Fruit fly (Drosophila melanogaster) whole organism, prepupa: ENCODE measurements around the gene NijB.
A peak's percentile ranks its signal among the peaks of the same experiment; 100 is the strongest.

ENCODE experiments used
- CG10631 ChIP-seq: fragments of 200-800 bp; sonication (Bioruptor generic); optimal IDR thresholded peaks from 2 replicates; lab custom pipeline; 2016; ENCODE audit warnings: missing biosample characterization, missing genetic modification characterization
- CG11294 ChIP-seq: fragments of 200-800 bp; sonication (Bioruptor generic); IDR thresholded peaks from 2 replicates; pipeline ENCODE4 v1.3.6; 2022; ENCODE audit warnings: missing biosample characterization, missing genetic modification characterization
- CG11762 ChIP-seq: fragments of 200-800 bp; sonication (Bioruptor generic); optimal IDR thresholded peaks from 3 replicates; lab custom pipeline; 2016; ENCODE audit warnings: missing biosample characterization, missing genetic modification characterization; ENCODE audit not compliant: insufficient read depth
- CG11902 ChIP-seq: fragments of 200-800 bp; sonication (Bioruptor generic); optimal IDR thresholded peaks from 3 replicates; lab custom pipeline; 2016; ENCODE audit warnings: missing biosample characterization, missing genetic modification characterization
- CG1621 ChIP-seq: fragments of 200-800 bp; sonication (Bioruptor generic); optimal IDR thresholded peaks from 3 replicates; lab custom pipeline; 2018; ENCODE audit warnings: missing biosample characterization, mild to moderate bottlenecking, missing genetic modification characterization
- CG16779 ChIP-seq: fragments of 200-800 bp; sonication (Bioruptor generic); optimal IDR thresholded peaks from 3 replicates; lab custom pipeline; 2017; ENCODE audit warnings: missing biosample characterization, mild to moderate bottlenecking, missing genetic modification characterization
- CG3032 ChIP-seq: fragments of 200-800 bp; optimal IDR thresholded peaks from 2 replicates; lab custom pipeline; 2019; ENCODE audit warnings: missing biosample characterization, mild to moderate bottlenecking, missing genetic modification characterization, moderate library complexity
- CG31627 ChIP-seq: fragments of 200-800 bp; sonication (Bioruptor generic); optimal IDR thresholded peaks from 3 replicates; lab custom pipeline; 2016; ENCODE audit warnings: missing biosample characterization, missing genetic modification characterization
- CG32006 ChIP-seq: fragments of 200-800 bp; sonication (Bioruptor generic); optimal IDR thresholded peaks from 3 replicates; lab custom pipeline; 2017; ENCODE audit warnings: missing biosample characterization, mild to moderate bottlenecking, missing genetic modification characterization
- CG34406 ChIP-seq: fragments of 200-800 bp; sonication (Bioruptor generic); optimal IDR thresholded peaks from 3 replicates; lab custom pipeline; 2016; ENCODE audit warnings: missing biosample characterization, missing genetic modification characterization
- CG3919 ChIP-seq: fragments of 200-800 bp; sonication (Bioruptor generic); optimal IDR thresholded peaks from 3 replicates; lab custom pipeline; 2016; ENCODE audit warnings: missing biosample characterization, missing genetic modification characterization
- CG6163 ChIP-seq: fragments of 200-800 bp; sonication (Bioruptor generic); IDR thresholded peaks from 3 replicates; pipeline ENCODE4 v1.3.6; 2022; ENCODE audit warnings: missing biosample characterization, missing genetic modification characterization
- CG6792 ChIP-seq: fragments of 200-800 bp; sonication (Bioruptor generic); optimal IDR thresholded peaks from 3 replicates; lab custom pipeline; 2016; ENCODE audit warnings: missing biosample characterization, missing genetic modification characterization
- CG6808 ChIP-seq: fragments of 200-800 bp; sonication (Bioruptor generic); optimal IDR thresholded peaks from 3 replicates; lab custom pipeline; 2017; ENCODE audit warnings: missing biosample characterization, missing genetic modification characterization, mild to moderate bottlenecking, moderate library complexity, missing genetic modification reagents
- CG7368 ChIP-seq: fragments of 200-800 bp; sonication (Bioruptor generic); optimal IDR thresholded peaks from 3 replicates; lab custom pipeline; 2016; ENCODE audit warnings: missing biosample characterization, missing genetic modification characterization
- CG8119 ChIP-seq: fragments of 200-800 bp; sonication (Bioruptor generic); IDR thresholded peaks from 3 replicates; pipeline ENCODE4 v1.3.6; 2022; ENCODE audit warnings: missing biosample characterization, missing genetic modification characterization
- CG8319 ChIP-seq: fragments of 200-800 bp; sonication (Bioruptor generic); optimal IDR thresholded peaks from 3 replicates; lab custom pipeline; 2016; ENCODE audit warnings: missing biosample characterization, missing genetic modification characterization
- CG8632 ChIP-seq: fragments of 200-800 bp; sonication (Bioruptor generic); optimal IDR thresholded peaks from 3 replicates; lab custom pipeline; 2016; ENCODE audit warnings: missing biosample characterization, missing genetic modification characterization
- CG9139 ChIP-seq: fragments of 200-800 bp; sonication (Bioruptor generic); optimal IDR thresholded peaks from 3 replicates; lab custom pipeline; 2017; ENCODE audit warnings: missing biosample characterization, mild to moderate bottlenecking, missing genetic modification characterization
- Eip75B ChIP-seq: fragments of 200-800 bp; sonication (Bioruptor generic); optimal IDR thresholded peaks from 3 replicates; lab custom pipeline; 2016; ENCODE audit warnings: missing biosample characterization, missing genetic modification characterization
- Eip93F ChIP-seq: fragments of 200-800 bp; sonication (Bioruptor generic); optimal IDR thresholded peaks from 2 replicates; lab custom pipeline; 2016; ENCODE audit warnings: missing biosample characterization, mild to moderate bottlenecking, missing genetic modification characterization
- Ets21C ChIP-seq: fragments of 200-800 bp; sonication (Bioruptor generic); optimal IDR thresholded peaks from 3 replicates; lab custom pipeline; 2016; ENCODE audit warnings: missing biosample characterization, missing genetic modification characterization
- Ets96B ChIP-seq: fragments of 200-800 bp; optimal IDR thresholded peaks from 2 replicates; lab custom pipeline; 2019; ENCODE audit warnings: missing biosample characterization, mild to moderate bottlenecking, missing genetic modification characterization, moderate library complexity
- Gug ChIP-seq: fragments of 200-800 bp; sonication (Bioruptor generic); IDR thresholded peaks from 2 replicates; pipeline ENCODE4 v1.3.6; 2022; ENCODE audit warnings: missing biosample characterization, missing genetic modification characterization
- Hr38 ChIP-seq: sonication (Bioruptor generic); optimal IDR thresholded peaks from 2 replicates; lab custom pipeline; 2016; ENCODE audit warnings: missing biosample characterization, missing genetic modification characterization
- Hr39 ChIP-seq: fragments of 200-800 bp; sonication (Bioruptor generic); optimal IDR thresholded peaks from 2 replicates; lab custom pipeline; 2016; ENCODE audit warnings: missing biosample characterization, missing genetic modification characterization
- Hr4 ChIP-seq: fragments of 200-800 bp; sonication (Bioruptor generic); optimal IDR thresholded peaks from 3 replicates; lab custom pipeline; 2016; ENCODE audit warnings: missing biosample characterization, missing genetic modification characterization
- Lpt ChIP-seq: fragments of 200-800 bp; sonication (Bioruptor generic); optimal IDR thresholded peaks from 3 replicates; lab custom pipeline; 2016; ENCODE audit warnings: missing biosample characterization, missing genetic modification characterization
- Met ChIP-seq: fragments of 200-800 bp; sonication (Bioruptor generic); optimal IDR thresholded peaks from 3 replicates; lab custom pipeline; 2016; ENCODE audit warnings: missing biosample characterization, missing genetic modification characterization
- OdsH ChIP-seq: fragments of 200-800 bp; sonication (Bioruptor generic); optimal IDR thresholded peaks from 3 replicates; lab custom pipeline; 2016; ENCODE audit warnings: missing biosample characterization, missing genetic modification characterization
- Sox102F ChIP-seq: fragments of 200-800 bp; sonication (Bioruptor generic); optimal IDR thresholded peaks from 2 replicates; lab custom pipeline; 2016; ENCODE audit warnings: missing biosample characterization, mild to moderate bottlenecking, missing genetic modification characterization
- Sox14 ChIP-seq: fragments of 200-800 bp; sonication (Bioruptor generic); optimal IDR thresholded peaks from 3 replicates; lab custom pipeline; 2016; ENCODE audit warnings: missing biosample characterization, missing genetic modification characterization
- Sox15 ChIP-seq: fragments of 200-800 bp; sonication (Bioruptor generic); optimal IDR thresholded peaks from 3 replicates; lab custom pipeline; 2016; ENCODE audit warnings: missing biosample characterization, missing genetic modification characterization
- acj6 ChIP-seq: fragments of 200-800 bp; sonication (Bioruptor generic); optimal IDR thresholded peaks from 3 replicates; lab custom pipeline; 2016; ENCODE audit warnings: missing biosample characterization, missing genetic modification characterization
- cyc ChIP-seq: fragments of 200-800 bp; sonication (Bioruptor generic); optimal IDR thresholded peaks from 3 replicates; lab custom pipeline; 2016; ENCODE audit warnings: missing biosample characterization, missing genetic modification characterization
- dac ChIP-seq: fragments of 200-800 bp; sonication (Bioruptor generic); optimal IDR thresholded peaks from 2 replicates; lab custom pipeline; 2017; ENCODE audit warnings: missing biosample characterization, mild to moderate bottlenecking, missing genetic modification characterization
- eg ChIP-seq: fragments of 200-800 bp; sonication (Bioruptor generic); IDR thresholded peaks from 3 replicates; pipeline ENCODE4 v1.3.6; 2022; ENCODE audit warnings: missing biosample characterization, missing genetic modification characterization
- fd85E ChIP-seq: fragments of 200-800 bp; sonication (Bioruptor generic); optimal IDR thresholded peaks from 3 replicates; lab custom pipeline; 2016; ENCODE audit warnings: missing biosample characterization, missing genetic modification characterization
- fkh ChIP-seq: fragments of 200-800 bp; sonication (Bioruptor generic); optimal IDR thresholded peaks from 3 replicates; lab custom pipeline; 2017; ENCODE audit warnings: missing biosample characterization, mild to moderate bottlenecking, missing genetic modification characterization, moderate library complexity
- salr ChIP-seq, 2 experiments: fragments of 200-800 bp; sonication (Bioruptor generic); optimal IDR thresholded peaks; 3 replicates each; lab custom pipeline; 2016 to 2018; ENCODE audit warnings: missing biosample characterization in 2 of 2, missing genetic modification characterization in 2 of 2, mild to moderate bottlenecking in 1 of 2
- spab ChIP-seq: fragments of 200-800 bp; sonication (Bioruptor generic); optimal IDR thresholded peaks from 2 replicates; lab custom pipeline; 2017; ENCODE audit warnings: missing biosample characterization, mild to moderate bottlenecking, missing genetic modification characterization, missing genetic modification reagents
- ss ChIP-seq, 2 experiments: fragments of 200-800 bp; sonication (Bioruptor generic); optimal IDR thresholded peaks; 2 replicates in 1 of 2; 3 replicates in 1 of 2; lab custom pipeline; 2017 to 2018; ENCODE audit warnings: mild to moderate bottlenecking in 2 of 2, missing biosample characterization in 2 of 2, missing genetic modification characterization in 2 of 2, moderate library complexity in 1 of 2
- svp ChIP-seq: fragments of 200-800 bp; sonication (Bioruptor generic); peaks from one replicate; lab custom pipeline; 2016; ENCODE audit warnings: missing biosample characterization, missing genetic modification characterization
- topi ChIP-seq: fragments of 200-800 bp; sonication (Bioruptor generic); optimal IDR thresholded peaks from 3 replicates; lab custom pipeline; 2016; ENCODE audit warnings: missing biosample characterization, missing genetic modification characterization
- vri ChIP-seq: fragments of 200-800 bp; sonication (Bioruptor generic); optimal IDR thresholded peaks from 3 replicates; lab custom pipeline; 2016; ENCODE audit warnings: missing biosample characterization, mild to moderate bottlenecking, missing genetic modification characterization

NijB gene

dm6 chr3L:18889222-18889866 is 2.8 kb upstream of the NijB start (continued):
- TF ChIP-seq fkh (GFP tag; lab: Kevin White, UChicago) (no peak), Sox14 (GFP tag; lab: Kevin White, UChicago) (peak; percentile 10), cyc (GFP tag; lab: Kevin White, UChicago) (no peak), CG11902 (GFP tag; lab: Kevin White, UChicago) (no peak), CG3919 (GFP tag; lab: Kevin White, UChicago) (no peak), CG34406 (no peak), CG32006 (GFP tag; lab: Kevin White, UChicago) (peak; percentile 7), Met (GFP tag; lab: Kevin White, UChicago) (peak; percentile 48), Gug (GFP tag; lab: Robert Waterston, UW) (0 out of 2 replicates have a peak, but pooled peaks have one; percentile 27)

dm6 chr3L:18890283-18891175 is 1.7 kb upstream of the NijB start, which contains the start of gene CG3961:
Gene CG3961, minus strand, starts transcription at chr3L:18890483.
- TF ChIP-seq Sox102F (GFP tag; lab: Kevin White, UChicago) (peak; percentile 97), spab (peak; percentile 99), fd85E (GFP tag; lab: Kevin White, UChicago) (peak; percentile 91), CG7368 (peak; percentile 97), Hr39 (GFP tag; lab: Kevin White, UChicago) (peak; percentile 94), Sox14 (GFP tag; lab: Kevin White, UChicago) (peak; percentile 97), OdsH (GFP tag; lab: Kevin White, UChicago) (peak; percentile 99), Gug (GFP tag; lab: Robert Waterston, UW) (peak; percentile 94), ss (GFP tag; optimal IDR thresholded peaks at IDR 0.05; lab: Kevin White, UChicago) (peak; percentile 99), vri (GFP tag; lab: Kevin White, UChicago) (peak; percentile 89), Hr38 (no peak), svp (GFP tag; lab: Kevin White, UChicago) (peak; percentile 98), Met (GFP tag; lab: Kevin White, UChicago) (peak; percentile 98), Sox15 (GFP tag; lab: Kevin White, UChicago) (peak; percentile 98), Ets21C (GFP tag; lab: Kevin White, UChicago) (peak; percentile 91), CG6163 (GFP tag; lab: Robert Waterston, UW) (peak; percentile 89), Eip93F (peak; percentile 89), CG11294 (GFP tag; lab: Robert Waterston, UW) (peak; percentile 92; the same call in 1 of the 2 replicates), cyc (GFP tag; lab: Kevin White, UChicago) (peak; percentile 96), eg (GFP tag; lab: Robert Waterston, UW) (peak; percentile 89), CG8319 (GFP tag; lab: Kevin White, UChicago) (peak; percentile 96), CG32006 (GFP tag; lab: Kevin White, UChicago) (peak; percentile 100), CG8119 (GFP tag; lab: Robert Waterston, UW) (peak; percentile 99), CG9139 (GFP tag; lab: Kevin White, UChicago) (peak; percentile 98), CG3032 (tag; lab: Kevin White, UChicago) (peak; percentile 99), CG10631 (GFP tag; lab: Kevin White, UChicago) (peak; percentile 99), CG11762 (GFP tag; lab: Kevin White, UChicago) (peak; percentile 98), topi (GFP tag; lab: Kevin White, UChicago) (peak; percentile 98), CG6808 (peak; percentile 99), acj6 (GFP tag; lab: Kevin White, UChicago) (peak; percentile 99), CG1621 (tag; lab: Kevin White, UChicago) (peak; percentile 94), Eip75B (peak; percentile 98), CG11902 (GFP tag; lab: Kevin White, UChicago) (peak; percentile 93), fkh (GFP tag; lab: Kevin White, UChicago) (peak; percentile 85), CG31627 (GFP tag; lab: Kevin White, UChicago) (peak; percentile 96), dac (GFP tag; lab: Kevin White, UChicago) (peak; percentile 94), CG8632 (GFP tag; lab: Kevin White, UChicago) (peak; percentile 99), CG6792 (peak; percentile 99), salr (GFP tag; optimal IDR thresholded peaks at IDR 0.05; lab: Kevin White, UChicago) (peak; percentile 85 to 100), CG16779 (tag; lab: Kevin White, UChicago) (peak; percentile 98), Ets96B (peak; percentile 99), Hr4 (GFP tag; lab: Kevin White, UChicago) (peak; percentile 98), Lpt (peak; percentile 98)
